Worm (Caenorhabditis elegans) whole organism, L4/young adult: ENCODE data around the gene Y105C5B.17.

ENCODE experiments used
- dao-5 ChIP-seq: sonication (generic microtip); optimal IDR thresholded peaks from 2 replicates; lab custom pipeline; 2016; ENCODE audit warnings: missing genotype, missing genetic modification characterization, moderate library complexity, missing compliant biosample characterization
- him-1 ChIP-seq: sonication (generic microtip); optimal IDR thresholded peaks from 2 replicates; lab custom pipeline; 2016; ENCODE audit warnings: missing genotype, missing genetic modification reagents, missing genetic modification characterization, missing compliant biosample characterization

DNA sequence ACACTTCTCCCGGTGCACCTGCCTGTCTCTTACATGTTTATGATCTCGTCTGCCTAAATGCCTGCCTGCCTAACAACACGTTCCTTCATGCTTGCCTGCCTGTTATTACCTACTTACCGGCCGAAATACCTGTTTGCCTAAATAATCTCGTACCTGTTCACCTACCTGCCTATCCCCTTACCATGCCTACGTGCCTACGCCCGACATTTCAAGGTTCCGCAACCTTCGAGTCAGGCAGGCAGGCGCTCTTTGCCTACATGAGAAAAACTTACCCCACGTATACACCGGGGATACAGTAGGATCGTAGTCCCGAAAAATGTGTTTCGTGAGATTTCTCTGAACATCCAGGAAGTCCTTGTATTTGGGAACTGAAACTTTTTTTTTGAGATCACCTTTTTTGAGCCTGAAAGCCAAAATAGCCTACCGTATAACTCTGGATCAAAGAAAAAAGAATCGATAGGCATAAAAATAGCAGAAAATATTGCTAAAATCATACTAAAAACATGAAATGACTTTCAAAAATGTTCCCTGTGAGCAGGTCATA is 610 bp upstream of the Y105C5B.17 start, which contains the start of gene lgc-19:
- TF ChIP-seq him-1 (tag; lab: Kevin White, UChicago) (no peak), dao-5 (tag; lab: Kevin White, UChicago) (no peak)
